Worm (Caenorhabditis elegans) whole organism, early embryonic: ENCODE results near the gene F56C3.8.

ENCODE experiments used
- B0310.2 ChIP-seq: sonication (generic microtip); optimal IDR thresholded peaks from 2 replicates; lab custom pipeline; 2016; ENCODE audit warnings: mild to moderate bottlenecking, missing genetic modification characterization, missing compliant biosample characterization
- F13C5.2 ChIP-seq: sonication (generic microtip); optimal IDR thresholded peaks from 2 replicates; lab custom pipeline; 2017; ENCODE audit warnings: mild to moderate bottlenecking, missing genetic modification characterization, inconsistent platforms, missing compliant biosample characterization
- aly-1 ChIP-seq: sonication (generic microtip); optimal IDR thresholded peaks from 2 replicates; lab custom pipeline; 2016; ENCODE audit warnings: missing genetic modification characterization, missing compliant biosample characterization
- ama-1 ChIP-seq: fragments of 150-350 bp; optimal IDR thresholded peaks from 2 replicates; lab custom pipeline; 2014
- ceh-13 ChIP-seq: fragments of 200-800 bp; sonication (Bioruptor generic); optimal IDR thresholded peaks from 2 replicates; lab custom pipeline; 2018; ENCODE audit warnings: mild to moderate bottlenecking, missing genetic modification characterization, missing compliant biosample characterization
- ceh-36 ChIP-seq: sonication (generic microtip); optimal IDR thresholded peaks from 2 replicates; lab custom pipeline; 2016; ENCODE audit warnings: missing genetic modification characterization, inconsistent platforms, missing compliant biosample characterization
- ets-7 ChIP-seq: sonication (generic microtip); optimal IDR thresholded peaks from 2 replicates; lab custom pipeline; 2016; ENCODE audit warnings: missing genotype, missing genetic modification characterization, missing compliant biosample characterization
- flt-1 ChIP-seq: fragments of 200-800 bp; sonication (Bioruptor generic); IDR thresholded peaks from 2 replicates; pipeline ENCODE4 v1.3.6; 2022; ENCODE audit warnings: missing genetic modification characterization, missing compliant biosample characterization
- hmbx-1 ChIP-seq: sonication (generic microtip); optimal IDR thresholded peaks from 2 replicates; lab custom pipeline; 2016; ENCODE audit warnings: mild to moderate bottlenecking, missing genetic modification characterization, missing compliant biosample characterization
- hmg-4 ChIP-seq: fragments of 200-800 bp; sonication (Bioruptor generic); optimal IDR thresholded peaks from 2 replicates; lab custom pipeline; 2018; ENCODE audit warnings: mild to moderate bottlenecking, missing genetic modification characterization, missing compliant biosample characterization
- hnd-1 ChIP-seq: sonication (generic microtip); optimal IDR thresholded peaks from 2 replicates; lab custom pipeline; 2016; ENCODE audit warnings: missing genetic modification characterization, missing compliant biosample characterization
- pes-1 ChIP-seq: fragments of 200-800 bp; sonication (Bioruptor generic); IDR thresholded peaks from 2 replicates; pipeline ENCODE4 v1.3.6; 2022; ENCODE audit warnings: missing genetic modification reagents, missing genetic modification characterization, missing compliant biosample characterization
- scrt-1 ChIP-seq: fragments of 200-800 bp; sonication (Bioruptor generic); IDR thresholded peaks from 2 replicates; pipeline ENCODE4 v1.3.6; 2022; ENCODE audit warnings: missing genetic modification characterization, missing compliant biosample characterization
- sea-1 ChIP-seq: fragments of 200-800 bp; sonication (Bioruptor generic); conservative IDR thresholded peaks from 2 replicates; pipeline ENCODE4 v1.3.6; 2022; ENCODE audit warnings: missing genetic modification characterization, missing compliant biosample characterization
- tbx-11 ChIP-seq: fragments of 200-800 bp; sonication (Bioruptor generic); IDR thresholded peaks from 2 replicates; pipeline ENCODE4 v1.3.6; 2022; ENCODE audit warnings: missing genetic modification characterization, missing compliant biosample characterization
- tbx-37 ChIP-seq: fragments of 200-800 bp; sonication (Bioruptor generic); conservative IDR thresholded peaks from 2 replicates; pipeline ENCODE4 v1.3.6; 2022; ENCODE audit warnings: missing genetic modification reagents, missing genetic modification characterization, missing compliant biosample characterization
- tra-4 ChIP-seq: sonication (generic microtip); optimal IDR thresholded peaks from 2 replicates; lab custom pipeline; 2017; ENCODE audit warnings: missing genetic modification characterization, missing compliant biosample characterization

The F56C3.8 gene

ce11 chrX:1393891-1394290 is 9.5 kb upstream of the F56C3.8 start, which contains the start of gene F56C3.9:
TSS of gene F56C3.9 (minus strand) at chrX:1393991.
- TF ChIP-seq flt-1 (GFP tag; lab: Robert Waterston, UW) (no peak), hnd-1 (tag; lab: Kevin White, UChicago) (no peak), tbx-11 (GFP tag; lab: Robert Waterston, UW) (no peak), tbx-37 (GFP tag; lab: Robert Waterston, UW) (no peak), ets-7 (tag; lab: Kevin White, UChicago) (no peak), ceh-13 (GFP tag; lab: Kevin White, UChicago) (no peak), scrt-1 (GFP tag; lab: Robert Waterston, UW) (no peak), ceh-36 (tag; lab: Kevin White, UChicago) (no peak), ama-1 (no peak), tra-4 (tag; lab: Kevin White, UChicago) (no peak), aly-1 (tag; lab: Kevin White, UChicago) (no peak), hmg-4 (GFP tag; lab: Kevin White, UChicago) (no peak), F13C5.2 (tag; lab: Kevin White, UChicago) (no peak)

ce11 chrX:1389382-1389983 is 5.0 kb upstream of the F56C3.8 start:
- TF ChIP-seq hmbx-1 (no peak), sea-1 (GFP tag; lab: Robert Waterston, UW) (no peak), hmg-4 (GFP tag; lab: Kevin White, UChicago) (no peak), aly-1 (tag; lab: Kevin White, UChicago) (no peak), scrt-1 (GFP tag; lab: Robert Waterston, UW) (no peak), hnd-1 (tag; lab: Kevin White, UChicago) (no peak), pes-1 (GFP tag; lab: Robert Waterston, UW) (no peak), ama-1 (no peak), tbx-11 (GFP tag; lab: Robert Waterston, UW) (no peak), F13C5.2 (tag; lab: Kevin White, UChicago) (no peak)

- TF ChIP-seq hmg-4 (GFP tag; lab: Kevin White, UChicago): no peak
- no peak for TF ChIP-seq aly-1 (tag; lab: Kevin White, UChicago)
- TF ChIP-seq hnd-1 (tag; lab: Kevin White, UChicago): no peak
- TF ChIP-seq sea-1 (GFP tag; lab: Robert Waterston, UW): no peak; the same call in 1 of the 2 replicates
- no peak for TF ChIP-seq B0310.2 (tag; lab: Kevin White, UChicago)
- TF ChIP-seq hmbx-1: no peak
- no peak for TF ChIP-seq ceh-36 (tag; lab: Kevin White, UChicago)
These were observed 2.5 kb upstream of the F56C3.8 start, which contains the start of gene F56C3.1 for ce11 chrX:1386893-1387367. TSS of gene F56C3.1 (plus strand) at chrX:1387317.

- no peak for TF ChIP-seq ets-7 (tag; lab: Kevin White, UChicago)
- no peak for TF ChIP-seq ama-1
These were observed 892 bp downstream of the F56C3.8 start for ce11 chrX:1383546-1383945.

- TF ChIP-seq tbx-37 (GFP tag; lab: Robert Waterston, UW) (no peak), flt-1 (GFP tag; lab: Robert Waterston, UW) (no peak), B0310.2 (tag; lab: Kevin White, UChicago) (no peak), ceh-13 (GFP tag; lab: Kevin White, UChicago) (no peak), pes-1 (GFP tag; lab: Robert Waterston, UW) (no peak), ceh-36 (tag; lab: Kevin White, UChicago) (no peak), hnd-1 (tag; lab: Kevin White, UChicago) (no peak), scrt-1 (GFP tag; lab: Robert Waterston, UW) (no peak), aly-1 (tag; lab: Kevin White, UChicago) (no peak), F13C5.2 (tag; lab: Kevin White, UChicago) (no peak), hmg-4 (GFP tag; lab: Kevin White, UChicago) (no peak), sea-1 (GFP tag; lab: Robert Waterston, UW) (no peak), ama-1 (no peak), tbx-11 (GFP tag; lab: Robert Waterston, UW) (no peak), tra-4 (tag; lab: Kevin White, UChicago) (no peak), ets-7 (tag; lab: Kevin White, UChicago) (no peak), hmbx-1 (no peak)
These were observed 2.9 kb downstream of the F56C3.8 start, which contains the start of gene F56C3.10 for ce11 chrX:1381565-1381964. TSS of gene F56C3.10 (minus strand) at chrX:1381665.

- TF ChIP-seq ama-1 (no peak), hmg-4 (GFP tag; lab: Kevin White, UChicago) (peak; percentile 90), hmbx-1 (peak; percentile 31), ets-7 (tag; lab: Kevin White, UChicago) (peak; percentile 71), flt-1 (GFP tag; lab: Robert Waterston, UW) (peak; percentile 90), hnd-1 (tag; lab: Kevin White, UChicago) (peak; percentile 73), tbx-37 (GFP tag; lab: Robert Waterston, UW) (peak; percentile 81), aly-1 (tag; lab: Kevin White, UChicago) (peak; percentile 91), pes-1 (GFP tag; lab: Robert Waterston, UW) (peak; percentile 90), ceh-36 (tag; lab: Kevin White, UChicago) (peak; percentile 75), B0310.2 (tag; lab: Kevin White, UChicago) (peak; percentile 60), scrt-1 (GFP tag; lab: Robert Waterston, UW) (peak; percentile 94), F13C5.2 (tag; lab: Kevin White, UChicago) (peak; percentile 84), ceh-13 (GFP tag; lab: Kevin White, UChicago) (peak; percentile 75), tbx-11 (GFP tag; lab: Robert Waterston, UW) (peak; percentile 93), tra-4 (tag; lab: Kevin White, UChicago) (peak; percentile 59), sea-1 (GFP tag; lab: Robert Waterston, UW) (peak; percentile 89)
These were observed 5.0 kb downstream of the F56C3.8 start for ce11 chrX:1379391-1379790.

ce11 chrX:1375071-1375470 is 9.4 kb downstream of the F56C3.8 start:
- TF ChIP-seq scrt-1 (GFP tag; lab: Robert Waterston, UW): 0 out of 2 replicates have a peak, but pooled peaks have one; percentile 21
- TF ChIP-seq sea-1 (GFP tag; lab: Robert Waterston, UW): peak; percentile 80
- TF ChIP-seq tbx-37 (GFP tag; lab: Robert Waterston, UW): 0 out of 2 replicates have a peak, but pooled peaks have one; percentile 7
- TF ChIP-seq flt-1 (GFP tag; lab: Robert Waterston, UW): peak; percentile 87
- peak; percentile 93 for TF ChIP-seq pes-1 (GFP tag; lab: Robert Waterston, UW)
- TF ChIP-seq tbx-11 (GFP tag; lab: Robert Waterston, UW): peak; percentile 60; the same call in 1 of the 2 replicates
